Fruit fly (Drosophila melanogaster): ENCODE results near the gene trp.

trp gene

dm6 chr3R:29876733-29877193, 43.3 kb downstream of the trp start, which contains the start of gene CG31038 (continued):
- TF ChIP-seq tna (GFP tag; IDR thresholded peaks at IDR 0.05; ENCODE audit: partially characterized antibody) = peak; percentile 50; the same call in 1 of the 2 replicates
- TF ChIP-seq z (GFP tag; IDR thresholded peaks at IDR 0.05) = peak; percentile 80
- peak; percentile 15 for TF ChIP-seq MESR4 (GFP tag; optimal IDR thresholded peaks at IDR 0.05)
- TF ChIP-seq CG8924 (tag; optimal IDR thresholded peaks at IDR 0.05) = peak; percentile 13
- TF ChIP-seq CG14441 (GFP tag; IDR thresholded peaks at IDR 0.05) = no peak
- no peak for TF ChIP-seq D19B (GFP tag; optimal IDR thresholded peaks at IDR 0.05)
- TF ChIP-seq CrebB (tag; optimal IDR thresholded peaks at IDR 0.05) = peak; percentile 40
- 0 out of 2 replicates have a peak, but pooled peaks have one; percentile 30 for TF ChIP-seq sna (GFP tag; IDR thresholded peaks at IDR 0.05; ENCODE audit: partially characterized antibody)
- TF ChIP-seq Doc3 (GFP tag; IDR thresholded peaks at IDR 0.05; ENCODE audit: partially characterized antibody) = no peak
- TF ChIP-seq chm (GFP tag; IDR thresholded peaks at IDR 0.05) = peak; percentile 77
- TF ChIP-seq ac (GFP tag; optimal IDR thresholded peaks at IDR 0.05) = no peak
- no peak for TF ChIP-seq chif (GFP tag; optimal IDR thresholded peaks at IDR 0.05)
- TF ChIP-seq repo (GFP tag; optimal IDR thresholded peaks at IDR 0.05) = no peak
- TF ChIP-seq CG4360 (GFP tag; IDR thresholded peaks at IDR 0.05) = peak; percentile 83
- TF ChIP-seq CG17359 (tag; optimal IDR thresholded peaks at IDR 0.05) = peak; percentile 22
- peak; percentile 48 for TF ChIP-seq Scr (GFP tag; IDR thresholded peaks at IDR 0.05; ENCODE audit: partially characterized antibody)
- no peak for TF ChIP-seq pan (optimal IDR thresholded peaks at IDR 0.05)
- TF ChIP-seq pan (GFP tag; optimal IDR thresholded peaks at IDR 0.05 in 1 of 2, IDR thresholded peaks at IDR 0.05 in 1 of 2) = peak in 1 of 2 experiments; percentile 62
- no peak; the same call in 1 of the 2 replicates for TF ChIP-seq Rfx (GFP tag; IDR thresholded peaks at IDR 0.05)
- TF ChIP-seq CG4617 (GFP tag; optimal IDR thresholded peaks at IDR 0.05; ENCODE audit: borderline replicate concordance) = no peak
- no peak for TF ChIP-seq Elba2 (GFP tag; optimal IDR thresholded peaks at IDR 0.05)
- peak; percentile 37; the same call in 1 of the 3 replicates for TF ChIP-seq CG16813 (GFP tag; IDR thresholded peaks at IDR 0.05; ENCODE audit: partially characterized antibody)
- peak in 1 of 2 experiments; percentile 25 for TF ChIP-seq tll (GFP tag; optimal IDR thresholded peaks at IDR 0.05)
- TF ChIP-seq CG11696 (GFP tag; IDR thresholded peaks at IDR 0.05) = no peak
- no peak for TF ChIP-seq gro (GFP tag; optimal IDR thresholded peaks at IDR 0.05)
- TF ChIP-seq CG12071 (GFP tag; optimal IDR thresholded peaks at IDR 0.05) = peak; percentile 38
- TF ChIP-seq CG7556 (GFP tag; optimal IDR thresholded peaks at IDR 0.05) = no peak
- peak; percentile 27; the same call in 1 of the 2 replicates for TF ChIP-seq CG17328 (GFP tag; IDR thresholded peaks at IDR 0.05)
- TF ChIP-seq dpn (GFP tag; optimal IDR thresholded peaks at IDR 0.05) = peak in 1 of 2 experiments; percentile 20
- peak; percentile 34; the same call in 1 of the 2 replicates for TF ChIP-seq Drgx (GFP tag; IDR thresholded peaks at IDR 0.05)
- no peak for TF ChIP-seq btn (GFP tag; optimal IDR thresholded peaks at IDR 0.05)
- no peak for TF ChIP-seq sug (tag; optimal IDR thresholded peaks at IDR 0.05)
- TF ChIP-seq gsb-n (tag; optimal IDR thresholded peaks at IDR 0.05) = peak; percentile 36
- no peak for TF ChIP-seq CHES-1-like (GFP tag; optimal IDR thresholded peaks at IDR 0.05)
- no peak for TF ChIP-seq lola (GFP tag; optimal IDR thresholded peaks at IDR 0.05)
- TF ChIP-seq mirr (GFP tag; optimal IDR thresholded peaks at IDR 0.05) = peak; percentile 40
- TF ChIP-seq CG8359 (GFP tag; optimal IDR thresholded peaks at IDR 0.05; ENCODE audit: borderline replicate concordance) = no peak
- TF ChIP-seq CG32532 (GFP tag; IDR thresholded peaks at IDR 0.05) = 0 out of 2 replicates have a peak, but pooled peaks have one; percentile 15
- no peak for TF ChIP-seq cad (GFP tag; optimal IDR thresholded peaks at IDR 0.05)
- TF ChIP-seq HLHmδ (GFP tag; optimal IDR thresholded peaks at IDR 0.05) = peak; percentile 89
- peak; percentile 53 to 79 for TF ChIP-seq Trl (optimal IDR thresholded peaks at IDR 0.05)
- TF ChIP-seq Trl (GFP tag; optimal IDR thresholded peaks at IDR 0.05) = peak; percentile 23
- peak; percentile 34 for TF ChIP-seq corto (GFP tag; optimal IDR thresholded peaks at IDR 0.05)
- peak; percentile 57; the same call in 1 of the 2 replicates for TF ChIP-seq CG13287 (GFP tag; IDR thresholded peaks at IDR 0.05; ENCODE audit: partially characterized antibody)
- TF ChIP-seq vfl (GFP tag; optimal IDR thresholded peaks at IDR 0.05) = no peak
- TF ChIP-seq CG3281 (GFP tag; optimal IDR thresholded peaks at IDR 0.05) = no peak
- no peak for TF ChIP-seq Camta (GFP tag; optimal IDR thresholded peaks at IDR 0.05)
- TF ChIP-seq CG17385 (GFP tag; optimal IDR thresholded peaks at IDR 0.05) = peak; percentile 14
- peak; percentile 88 for TF ChIP-seq Med (GFP tag)
- no peak for TF ChIP-seq YL-1 (GFP tag; optimal IDR thresholded peaks at IDR 0.05)
